Worm (Caenorhabditis elegans) whole organism, mixed stage, embryonic: ENCODE data around the gene vha-5.

Experiments used
- M03D4.4 ChIP-seq: sonication (generic microtip); optimal IDR thresholded peaks from 2 replicates; lab custom pipeline; 2017; ENCODE audit warnings: mild to moderate bottlenecking, missing genetic modification characterization, missing compliant biosample characterization
- bed-3 ChIP-seq: fragments of 200-800 bp; sonication (Bioruptor generic); optimal IDR thresholded peaks from 3 replicates; lab custom pipeline; 2018; ENCODE audit warnings: mild to moderate bottlenecking, missing genetic modification characterization, moderate library complexity, missing compliant biosample characterization
- blmp-1 ChIP-seq: fragments of 150-350 bp; optimal IDR thresholded peaks from 2 replicates; lab custom pipeline; 2014; ENCODE audit warnings: missing biosample characterization, missing genetic modification characterization
- ceh-39 ChIP-seq: fragments of 150-350 bp; optimal IDR thresholded peaks from 2 replicates; lab custom pipeline; 2014; ENCODE audit warnings: missing biosample characterization, missing genetic modification characterization
- ceh-43 ChIP-seq: fragments of 200-800 bp; sonication (Bioruptor generic); optimal IDR thresholded peaks from 2 replicates; lab custom pipeline; 2018; ENCODE audit warnings: mild to moderate bottlenecking, missing genetic modification characterization, moderate library complexity, missing compliant biosample characterization
- ceh-83 ChIP-seq: fragments of 200-800 bp; sonication (Bioruptor generic); optimal IDR thresholded peaks from 2 replicates; lab custom pipeline; 2018; ENCODE audit warnings: mild to moderate bottlenecking, missing genetic modification characterization, missing compliant biosample characterization
- ces-1 ChIP-seq: fragments of 150-350 bp; optimal IDR thresholded peaks from 2 replicates; lab custom pipeline; 2014; ENCODE audit warnings: missing biosample characterization, missing genetic modification reagents, missing genetic modification characterization
- cnd-1 ChIP-seq: fragments of 200-800 bp; sonication (Bioruptor generic); optimal IDR thresholded peaks from 2 replicates; lab custom pipeline; 2018; ENCODE audit warnings: mild to moderate bottlenecking, missing genetic modification characterization, missing compliant biosample characterization
- elt-3 ChIP-seq: fragments of 150-350 bp; optimal IDR thresholded peaks from 2 replicates; lab custom pipeline; 2014; ENCODE audit warnings: missing biosample characterization, missing genetic modification characterization
- flh-1 ChIP-seq: fragments of 200-800 bp; sonication (Bioruptor generic); optimal IDR thresholded peaks from 2 replicates; lab custom pipeline; 2018; ENCODE audit warnings: mild to moderate bottlenecking, missing genetic modification characterization, moderate library complexity, missing compliant biosample characterization
- hlh-1 ChIP-seq: fragments of 150-350 bp; optimal IDR thresholded peaks from 2 replicates; lab custom pipeline; 2014; ENCODE audit warnings: missing biosample characterization, missing genetic modification reagents, missing genetic modification characterization
- lin-13 ChIP-seq: fragments of 150-350 bp; optimal IDR thresholded peaks from 2 replicates; lab custom pipeline; 2014; ENCODE audit warnings: missing biosample characterization, missing genetic modification characterization
- lin-32 ChIP-seq: fragments of 200-800 bp; sonication (Bioruptor generic); optimal IDR thresholded peaks from 2 replicates; lab custom pipeline; 2018; ENCODE audit warnings: mild to moderate bottlenecking, missing genetic modification characterization, missing compliant biosample characterization
- lsy-2 ChIP-seq: fragments of 150-350 bp; optimal IDR thresholded peaks from 2 replicates; lab custom pipeline; 2014; ENCODE audit warnings: missing biosample characterization, missing genetic modification characterization
- mab-5 ChIP-seq: fragments of 150-350 bp; optimal IDR thresholded peaks from 2 replicates; lab custom pipeline; 2014; ENCODE audit warnings: missing biosample characterization, missing genetic modification characterization
- mep-1 ChIP-seq: fragments of 150-350 bp; optimal IDR thresholded peaks from 2 replicates; lab custom pipeline; 2017; ENCODE audit warnings: missing biosample characterization, missing genetic modification reagents, missing genetic modification characterization, inconsistent platforms
- mls-2 ChIP-seq: sonication (generic microtip); optimal IDR thresholded peaks from 2 replicates; lab custom pipeline; 2016; ENCODE audit warnings: mild to moderate bottlenecking, missing genetic modification characterization, moderate library complexity, missing compliant biosample characterization
- nhr-12 ChIP-seq: fragments of 150-350 bp; optimal IDR thresholded peaks from 2 replicates; lab custom pipeline; 2014; ENCODE audit warnings: missing biosample characterization, missing genetic modification characterization
- nhr-2 ChIP-seq: fragments of 150-350 bp; optimal IDR thresholded peaks from 2 replicates; lab custom pipeline; 2014; ENCODE audit warnings: missing biosample characterization, missing genetic modification characterization
- nhr-237 ChIP-seq: fragments of 150-350 bp; optimal IDR thresholded peaks from 2 replicates; lab custom pipeline; 2014; ENCODE audit warnings: missing biosample characterization, missing genetic modification characterization
- nhr-28 ChIP-seq: fragments of 150-350 bp; optimal IDR thresholded peaks from 2 replicates; lab custom pipeline; 2014; ENCODE audit warnings: missing biosample characterization, missing genetic modification characterization
- nhr-76 ChIP-seq: sonication (generic microtip); optimal IDR thresholded peaks from 2 replicates; lab custom pipeline; 2017; ENCODE audit warnings: missing biosample characterization, missing genetic modification characterization
- pha-4 ChIP-seq: fragments of 150-350 bp; optimal IDR thresholded peaks from 2 replicates; lab custom pipeline; 2018; ENCODE audit warnings: missing biosample characterization, missing genetic modification reagents, missing genetic modification characterization
- snpc-4 ChIP-seq: fragments of 150-350 bp; optimal IDR thresholded peaks from 2 replicates; lab custom pipeline; 2014; ENCODE audit warnings: missing biosample characterization, missing genetic modification characterization
- sptf-1 ChIP-seq: sonication (generic microtip); optimal IDR thresholded peaks from 2 replicates; lab custom pipeline; 2017; ENCODE audit warnings: mild to moderate bottlenecking, missing genetic modification characterization, moderate library complexity, missing compliant biosample characterization
- tbx-8 ChIP-seq: fragments of 200-800 bp; sonication (Bioruptor generic); optimal IDR thresholded peaks from 2 replicates; lab custom pipeline; 2018; ENCODE audit warnings: mild to moderate bottlenecking, missing genetic modification characterization, moderate library complexity, missing compliant biosample characterization
- unc-120 ChIP-seq: sonication (generic microtip); optimal IDR thresholded peaks from 2 replicates; lab custom pipeline; 2017; ENCODE audit warnings: missing genetic modification characterization, missing compliant biosample characterization; ENCODE audit not compliant: poor library complexity, severe bottlenecking
- unc-39 ChIP-seq: fragments of 150-350 bp; optimal IDR thresholded peaks from 2 replicates; lab custom pipeline; 2014; ENCODE audit warnings: missing biosample characterization, missing genetic modification characterization
- unc-62 ChIP-seq: fragments of 150-350 bp; optimal IDR thresholded peaks from 2 replicates; lab custom pipeline; 2014; ENCODE audit warnings: missing biosample characterization, missing genetic modification reagents, missing genetic modification characterization
- zip-8 ChIP-seq: fragments of 150-350 bp; optimal IDR thresholded peaks from 2 replicates; lab custom pipeline; 2014; ENCODE audit warnings: missing biosample characterization, missing genetic modification characterization
- ztf-11 ChIP-seq: fragments of 150-350 bp; optimal IDR thresholded peaks from 2 replicates; lab custom pipeline; 2014; ENCODE audit warnings: missing biosample characterization, missing genetic modification characterization

Gene vha-5

DNA sequence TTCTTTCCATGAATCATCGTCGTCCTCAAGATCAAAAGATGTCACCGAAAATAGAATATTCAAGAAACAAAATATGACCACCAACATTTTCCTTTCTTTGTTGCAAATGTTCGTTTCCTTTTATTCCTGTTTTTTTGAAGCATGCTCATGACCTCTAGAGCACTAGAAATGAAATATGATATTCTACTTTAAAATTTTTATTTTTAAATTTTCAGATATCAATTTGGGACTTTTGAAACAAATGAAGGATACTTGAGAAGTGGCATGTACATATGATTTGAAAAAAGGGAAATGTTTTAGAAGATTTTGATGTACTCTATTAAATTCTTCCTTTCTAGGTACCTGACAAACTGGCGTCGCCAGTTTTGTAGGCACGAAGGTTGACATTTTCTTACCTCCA, 28.5 kb upstream of the vha-5 start, which contains the start of gene K07H8.11:
TSS of gene K07H8.11 (minus strand) at position 101 of the 400 bp plus-strand sequence.
- no peak for TF ChIP-seq hlh-1 (tag; lab: Kevin White, UChicago)
- no peak for TF ChIP-seq sptf-1
- no peak for TF ChIP-seq ceh-43 (GFP tag; lab: Kevin White, UChicago)
- no peak for TF ChIP-seq nhr-237 (tag; lab: Kevin White, UChicago)

DNA sequence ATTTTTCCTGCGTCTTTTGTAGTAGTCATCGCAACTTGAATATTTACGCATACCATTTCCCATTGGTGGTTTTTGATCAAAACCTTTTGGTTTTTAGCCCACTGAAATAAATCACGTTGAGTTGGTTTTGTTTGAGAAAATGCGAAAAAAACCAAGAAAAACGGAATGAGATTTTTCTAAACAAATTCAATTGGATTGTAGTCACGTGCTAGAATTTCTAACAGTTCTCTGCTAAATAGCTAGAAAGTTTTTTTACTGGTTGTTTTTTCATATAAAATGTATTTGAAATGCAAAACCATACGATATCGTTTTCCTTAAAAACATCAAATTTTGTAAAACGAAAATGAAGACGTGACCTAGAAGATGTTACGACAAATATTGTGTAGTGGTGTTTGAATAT, 27.2 kb upstream of the vha-5 start, which contains the start of gene K07H8.12:
TSS of gene K07H8.12 (minus strand) at position 101 of the 400 bp plus-strand sequence.
- no peak for TF ChIP-seq mep-1 (tag; lab: Kevin White, UChicago)
- no peak for TF ChIP-seq ces-1 (GFP tag; lab: Kevin White, UChicago)
- no peak for TF ChIP-seq snpc-4 (tag; lab: Kevin White, UChicago)
- no peak for TF ChIP-seq nhr-28 (tag; lab: Kevin White, UChicago)
- TF ChIP-seq bed-3 (GFP tag; lab: Kevin White, UChicago) = no peak
- TF ChIP-seq ceh-83 (GFP tag; lab: Kevin White, UChicago) = no peak
- no peak for TF ChIP-seq unc-39 (tag; lab: Kevin White, UChicago)
- TF ChIP-seq tbx-8 (GFP tag; lab: Kevin White, UChicago) = no peak
- no peak for TF ChIP-seq ztf-11 (tag; lab: Kevin White, UChicago)
- no peak for TF ChIP-seq zip-8 (tag; lab: Kevin White, UChicago)
- TF ChIP-seq lin-32 = no peak
- TF ChIP-seq nhr-237 (tag; lab: Kevin White, UChicago) = no peak
- no peak for TF ChIP-seq nhr-12 (tag; lab: Kevin White, UChicago)
- TF ChIP-seq mls-2 (tag; lab: Kevin White, UChicago) = no peak
- TF ChIP-seq lin-13 (tag; lab: Kevin White, UChicago) = no peak
- no peak for TF ChIP-seq flh-1

DNA sequence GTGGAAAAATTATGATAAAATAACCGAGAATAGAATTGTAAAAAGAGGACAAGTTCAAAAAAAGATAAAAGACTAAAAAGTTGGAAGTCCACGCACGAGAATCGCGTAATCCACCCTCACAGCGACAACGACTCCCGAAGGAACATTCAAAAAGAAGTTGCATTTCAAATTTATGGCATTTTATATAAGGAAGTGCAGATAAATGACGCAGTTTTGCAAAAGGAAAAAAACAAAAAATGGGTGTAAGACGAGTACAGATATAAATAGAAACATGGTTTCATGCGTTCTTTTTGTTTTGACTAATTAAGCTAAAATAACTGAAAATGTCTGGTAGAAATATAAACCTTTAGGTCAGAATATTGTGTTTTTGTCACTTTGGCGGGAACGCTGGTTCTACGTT, 20.6 kb upstream of the vha-5 start:
- TF ChIP-seq cnd-1 (tag; lab: Kevin White, UChicago) = no peak
- TF ChIP-seq nhr-28 (tag; lab: Kevin White, UChicago) = no peak
- no peak for TF ChIP-seq M03D4.4 (tag; lab: Kevin White, UChicago)
- TF ChIP-seq lin-32 = no peak
- TF ChIP-seq lsy-2 (tag; lab: Kevin White, UChicago) = no peak
- no peak for TF ChIP-seq ceh-39 (tag; lab: Kevin White, UChicago)
- no peak for TF ChIP-seq nhr-2
- no peak for TF ChIP-seq ztf-11 (tag; lab: Kevin White, UChicago)
- TF ChIP-seq unc-39 (tag; lab: Kevin White, UChicago) = no peak
- no peak for TF ChIP-seq pha-4 (tag; lab: Kevin White, UChicago)
- no peak for TF ChIP-seq lin-13 (tag; lab: Kevin White, UChicago)
- TF ChIP-seq nhr-76 (tag; lab: Kevin White, UChicago) = no peak

DNA sequence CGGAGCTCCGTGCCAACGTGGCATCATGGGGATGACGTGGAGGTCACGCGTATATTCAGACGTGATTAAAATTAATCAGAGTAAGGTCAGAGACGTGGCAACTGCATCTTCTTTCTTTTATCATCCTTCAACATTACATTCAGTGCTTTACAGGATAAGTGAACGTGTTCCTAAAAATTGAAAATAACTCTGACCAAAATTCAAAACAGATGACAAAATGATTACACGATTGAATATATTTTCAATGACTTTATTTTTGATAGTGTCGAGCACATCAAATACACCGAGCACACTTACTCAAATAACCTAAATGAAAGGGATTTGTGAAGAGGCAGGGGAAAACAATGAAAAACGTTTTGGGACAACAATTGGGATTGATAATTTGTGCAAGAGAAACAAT, 17.4 kb upstream of the vha-5 start, which contains the start of gene K07H8.9:
TSS of gene K07H8.9 (minus strand) at position 125 of the 400 bp plus-strand sequence.
- TF ChIP-seq lin-13 (tag; lab: Kevin White, UChicago) (no peak), unc-120 (tag; lab: Kevin White, UChicago) (no peak), blmp-1 (no peak), elt-3 (tag; lab: Kevin White, UChicago) (no peak), mab-5 (no peak), unc-62 (no peak), snpc-4 (tag; lab: Kevin White, UChicago) (no peak), hlh-1 (tag; lab: Kevin White, UChicago) (no peak), zip-8 (tag; lab: Kevin White, UChicago) (no peak), nhr-76 (tag; lab: Kevin White, UChicago) (no peak), M03D4.4 (tag; lab: Kevin White, UChicago) (no peak)

DNA sequence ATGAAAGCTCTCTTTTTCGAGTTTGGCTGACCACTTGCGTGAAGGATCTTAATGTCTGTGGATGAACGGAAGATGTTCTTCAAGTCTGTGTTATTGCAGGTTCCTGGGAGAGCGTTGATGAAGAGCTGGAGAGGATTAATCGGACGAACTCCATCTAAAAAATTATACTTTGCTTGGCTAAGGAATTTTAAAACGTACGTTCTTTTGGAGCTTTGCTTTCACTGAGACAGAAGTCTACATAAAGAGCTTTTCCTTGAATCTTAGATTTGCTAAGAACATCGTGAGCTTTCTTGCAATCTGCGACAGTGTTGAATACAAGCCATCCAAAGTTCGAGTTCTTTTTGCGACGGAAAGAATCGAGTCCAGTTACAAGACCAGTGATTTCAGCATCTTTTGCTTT, 16.5 kb upstream of the vha-5 start:
- TF ChIP-seq sptf-1 (no peak), ces-1 (GFP tag; lab: Kevin White, UChicago) (no peak), nhr-237 (tag; lab: Kevin White, UChicago) (no peak), zip-8 (tag; lab: Kevin White, UChicago) (no peak), ceh-39 (tag; lab: Kevin White, UChicago) (no peak)
